Fruit fly (Drosophila melanogaster) whole organism, embryonic: ENCODE measurements around the gene Nnp-1.
A peak's percentile ranks its signal among the peaks of the same experiment; 100 is the strongest.

Experiments used
- BEAF-32 ChIP-seq: fragments of 200-800 bp; sonication (Bioruptor generic); optimal IDR thresholded peaks from 3 replicates; lab custom pipeline; 2017; ENCODE audit warnings: missing biosample characterization, missing genetic modification characterization, mild to moderate bottlenecking, moderate library complexity, missing genetic modification reagents
- CG10267 ChIP-seq: fragments of 200-800 bp; sonication (Bioruptor generic); optimal IDR thresholded peaks from 2 replicates; lab custom pipeline; 2018; ENCODE audit warnings: missing biosample characterization, mild to moderate bottlenecking, missing genetic modification characterization, moderate library complexity
- CG11085 ChIP-seq: fragments of 200-800 bp; sonication (Bioruptor generic); IDR thresholded peaks from 2 replicates; pipeline ENCODE4 v1.3.6; 2022; ENCODE audit warnings: missing biosample characterization, missing genetic modification characterization
- CG12391 ChIP-seq: fragments of 200-800 bp; sonication (Bioruptor generic); optimal IDR thresholded peaks from 3 replicates; lab custom pipeline; 2018; ENCODE audit warnings: missing biosample characterization, mild to moderate bottlenecking, missing genetic modification characterization, moderate library complexity
- CG13424 ChIP-seq: fragments of 200-800 bp; sonication (Bioruptor generic); optimal IDR thresholded peaks from 2 replicates; lab custom pipeline; 2019; ENCODE audit warnings: missing biosample characterization, mild to moderate bottlenecking, missing genetic modification characterization, moderate library complexity
- CG15011 ChIP-seq: fragments of 200-800 bp; sonication (Bioruptor generic); optimal IDR thresholded peaks from 3 replicates; lab custom pipeline; 2018; ENCODE audit warnings: missing biosample characterization, mild to moderate bottlenecking, missing genetic modification characterization
- CG15514 ChIP-seq: fragments of 200-800 bp; sonication (Bioruptor generic); optimal IDR thresholded peaks from 3 replicates; lab custom pipeline; 2017; ENCODE audit warnings: missing biosample characterization, missing genetic modification characterization, mild to moderate bottlenecking, moderate library complexity, missing genetic modification reagents
- CG17186 ChIP-seq: fragments of 200-800 bp; sonication (Bioruptor generic); optimal IDR thresholded peaks from 3 replicates; lab custom pipeline; 2017; ENCODE audit warnings: missing biosample characterization, missing genetic modification reagents, missing genetic modification characterization
- CG17829 ChIP-seq: fragments of 200-800 bp; optimal IDR thresholded peaks from 2 replicates; lab custom pipeline; 2019; ENCODE audit warnings: missing biosample characterization, mild to moderate bottlenecking, missing genetic modification characterization, moderate library complexity
- CG18262 ChIP-seq: fragments of 200-800 bp; optimal IDR thresholded peaks from 3 replicates; lab custom pipeline; 2019; ENCODE audit warnings: missing biosample characterization, mild to moderate bottlenecking, missing genetic modification characterization, moderate library complexity
- CG2116 ChIP-seq: fragments of 200-800 bp; sonication (Bioruptor generic); optimal IDR thresholded peaks from 3 replicates; lab custom pipeline; 2018; ENCODE audit warnings: missing biosample characterization, mild to moderate bottlenecking, missing genetic modification characterization
- CG2875 ChIP-seq: fragments of 200-800 bp; sonication (Bioruptor generic); optimal IDR thresholded peaks from 2 replicates; lab custom pipeline; 2017; ENCODE audit warnings: missing biosample characterization, mild to moderate bottlenecking, missing genetic modification characterization, missing genetic modification reagents
- CG30020 ChIP-seq: fragments of 200-800 bp; optimal IDR thresholded peaks from 2 replicates; lab custom pipeline; 2019; ENCODE audit warnings: missing biosample characterization, mild to moderate bottlenecking, missing genetic modification characterization, moderate library complexity
- CG30431 ChIP-seq: fragments of 200-800 bp; sonication (Bioruptor generic); optimal IDR thresholded peaks from 2 replicates; lab custom pipeline; 2017; ENCODE audit warnings: missing biosample characterization, missing genetic modification characterization
- CG4617 ChIP-seq: fragments of 200-800 bp; sonication (Bioruptor generic); optimal IDR thresholded peaks from 3 replicates; lab custom pipeline; 2016; ENCODE audit warnings: missing biosample characterization, missing genetic modification characterization, borderline replicate concordance
- CG4730 ChIP-seq: fragments of 200-800 bp; sonication (Bioruptor generic); IDR thresholded peaks from 2 replicates; pipeline ENCODE4 v1.3.6; 2022; ENCODE audit warnings: missing biosample characterization, missing genetic modification characterization
- CG4820 ChIP-seq: fragments of 200-800 bp; sonication (Bioruptor generic); optimal IDR thresholded peaks from 3 replicates; lab custom pipeline; 2016; ENCODE audit warnings: missing biosample characterization, missing genetic modification characterization
- CG8290 ChIP-seq, 3 experiments: fragments of 200-800 bp; sonication (Bioruptor generic); optimal IDR thresholded peaks; 2 replicates each; lab custom pipeline; 2016 to 2019; ENCODE audit warnings: missing biosample characterization in 3 of 3, missing genetic modification characterization in 3 of 3, mild to moderate bottlenecking in 2 of 3, moderate library complexity in 1 of 3
- Doc3 ChIP-seq: fragments of 200-800 bp; sonication (Bioruptor generic); IDR thresholded peaks from 3 replicates; pipeline ENCODE4 v1.3.6; 2022; ENCODE audit warnings: missing biosample characterization, missing genetic modification characterization; ENCODE audit not compliant: partially characterized antibody
- Dp ChIP-seq: fragments of 200-800 bp; sonication (Bioruptor generic); optimal IDR thresholded peaks from 2 replicates; lab custom pipeline; 2018; ENCODE audit warnings: missing biosample characterization, mild to moderate bottlenecking, missing genetic modification characterization, moderate library complexity
- MTF-1 ChIP-seq: fragments of 200-800 bp; sonication (Bioruptor generic); optimal IDR thresholded peaks from 2 replicates; lab custom pipeline; 2018; ENCODE audit warnings: missing biosample characterization, mild to moderate bottlenecking, missing genetic modification characterization, borderline replicate concordance
- Max ChIP-seq: fragments of 200-800 bp; sonication (Bioruptor generic); optimal IDR thresholded peaks from 2 replicates; lab custom pipeline; 2016; ENCODE audit warnings: missing biosample characterization, mild to moderate bottlenecking, missing genetic modification characterization
- Meics ChIP-seq: fragments of 200-800 bp; sonication (Bioruptor generic); optimal IDR thresholded peaks from 2 replicates; lab custom pipeline; 2017; ENCODE audit warnings: missing biosample characterization, mild to moderate bottlenecking, missing genetic modification characterization
- NC2β ChIP-seq: fragments of 200-800 bp; sonication (Bioruptor generic); optimal IDR thresholded peaks from 2 replicates; lab custom pipeline; 2016; ENCODE audit warnings: missing biosample characterization, missing genetic modification characterization
- PHDP ChIP-seq: fragments of 200-800 bp; sonication (Bioruptor generic); optimal IDR thresholded peaks from 3 replicates; lab custom pipeline; 2018; ENCODE audit warnings: missing biosample characterization, mild to moderate bottlenecking, missing genetic modification characterization, moderate library complexity
- Pdp1 ChIP-seq, 2 experiments: fragments of 200-800 bp; sonication (Bioruptor generic); optimal IDR thresholded peaks; 3 replicates each; lab custom pipeline; 2016; ENCODE audit warnings: missing biosample characterization in 2 of 2, missing genetic modification characterization in 2 of 2, mild to moderate bottlenecking in 1 of 2, moderate library complexity in 1 of 2
- Rfx ChIP-seq: fragments of 200-800 bp; sonication (Bioruptor generic); IDR thresholded peaks from 2 replicates; pipeline ENCODE4 v1.3.6; 2022; ENCODE audit warnings: missing biosample characterization, missing genetic modification characterization
- Six4 ChIP-seq: fragments of 200-800 bp; sonication (Bioruptor generic); optimal IDR thresholded peaks from 2 replicates; lab custom pipeline; 2016; ENCODE audit warnings: missing biosample characterization, missing genetic modification characterization
- Xbp1 ChIP-seq: fragments of 200-800 bp; sonication (Bioruptor generic); optimal IDR thresholded peaks from 3 replicates; lab custom pipeline; 2016; ENCODE audit warnings: missing biosample characterization, mild to moderate bottlenecking, missing genetic modification characterization
- YL-1 ChIP-seq: fragments of 200-800 bp; sonication (Bioruptor generic); optimal IDR thresholded peaks from 3 replicates; lab custom pipeline; 2017; ENCODE audit warnings: missing biosample characterization, mild to moderate bottlenecking, missing genetic modification characterization
- ab ChIP-seq: fragments of 200-800 bp; sonication (Bioruptor generic); optimal IDR thresholded peaks from 2 replicates; lab custom pipeline; 2016; ENCODE audit warnings: missing biosample characterization, missing genetic modification characterization
- bcd ChIP-seq: fragments of 200-800 bp; sonication (Bioruptor generic); optimal IDR thresholded peaks from 2 replicates; lab custom pipeline; 2017; ENCODE audit warnings: missing biosample characterization, mild to moderate bottlenecking, missing genetic modification characterization
- fu2 ChIP-seq: fragments of 200-800 bp; sonication (Bioruptor generic); optimal IDR thresholded peaks from 2 replicates; lab custom pipeline; 2016; ENCODE audit warnings: missing biosample characterization, missing genetic modification characterization
- gem ChIP-seq: fragments of 200-800 bp; sonication (Bioruptor generic); optimal IDR thresholded peaks from 2 replicates; lab custom pipeline; 2019; ENCODE audit warnings: missing biosample characterization, mild to moderate bottlenecking, missing genetic modification characterization, moderate library complexity
- hbn ChIP-seq: fragments of 200-800 bp; sonication (Bioruptor generic); IDR thresholded peaks from 2 replicates; pipeline ENCODE4 v1.3.6; 2022; ENCODE audit warnings: missing biosample characterization, missing genetic modification characterization; ENCODE audit not compliant: partially characterized antibody
- lilli ChIP-seq: fragments of 200-800 bp; sonication (Bioruptor generic); optimal IDR thresholded peaks from 3 replicates; lab custom pipeline; 2016; ENCODE audit warnings: missing biosample characterization, missing genetic modification characterization
- onecut ChIP-seq: fragments of 200-800 bp; sonication (Bioruptor generic); IDR thresholded peaks from 2 replicates; pipeline ENCODE4 v1.3.6; 2022; ENCODE audit warnings: missing biosample characterization, missing genetic modification characterization
- p53 ChIP-seq: fragments of 200-800 bp; sonication (Bioruptor generic); optimal IDR thresholded peaks from 2 replicates; lab custom pipeline; 2016; ENCODE audit warnings: missing biosample characterization, missing genetic modification characterization
- pita ChIP-seq: fragments of 200-800 bp; sonication (Bioruptor generic); optimal IDR thresholded peaks from 2 replicates; lab custom pipeline; 2017; ENCODE audit warnings: missing biosample characterization, mild to moderate bottlenecking, missing genetic modification characterization
- row ChIP-seq: fragments of 200-800 bp; sonication (Bioruptor generic); IDR thresholded peaks from 3 replicates; pipeline ENCODE4 v1.3.6; 2022; ENCODE audit warnings: missing biosample characterization, missing genetic modification characterization
- run ChIP-seq: fragments of 200-800 bp; sonication (Bioruptor generic); optimal IDR thresholded peaks from 3 replicates; lab custom pipeline; 2018; ENCODE audit warnings: missing biosample characterization, mild to moderate bottlenecking, missing genetic modification characterization
- sens ChIP-seq: fragments of 200-800 bp; sonication (Bioruptor generic); peaks from one replicate; lab custom pipeline; 2016; ENCODE audit warnings: missing biosample characterization, missing genetic modification characterization
- sisA ChIP-seq: fragments of 200-800 bp; sonication (Bioruptor generic); IDR thresholded peaks from 2 replicates; pipeline ENCODE4 v1.3.6; 2022; ENCODE audit warnings: missing biosample characterization, missing genetic modification characterization
- slbo ChIP-seq: fragments of 200-800 bp; sonication (Bioruptor generic); IDR thresholded peaks from 2 replicates; pipeline ENCODE4 v1.3.6; 2022; ENCODE audit warnings: missing biosample characterization, missing genetic modification characterization
- stwl ChIP-seq: fragments of 200-800 bp; sonication (Bioruptor generic); optimal IDR thresholded peaks from 3 replicates; lab custom pipeline; 2018; ENCODE audit warnings: missing biosample characterization, mild to moderate bottlenecking, missing genetic modification characterization, moderate library complexity
- unc-4 ChIP-seq: fragments of 200-800 bp; sonication (Bioruptor generic); IDR thresholded peaks from 2 replicates; pipeline ENCODE4 v1.3.6; 2022; ENCODE audit warnings: missing biosample characterization, missing genetic modification characterization; ENCODE audit not compliant: partially characterized antibody

Gene Nnp-1

dm6 chr2L:13387255-13387654, 21.3 kb upstream of the Nnp-1 start, which contains the start of the genes Ing5 and CG7099 (continued):
- TF ChIP-seq NC2β (GFP tag; lab: Kevin White, UChicago): peak; percentile 91
- TF ChIP-seq fu2 (GFP tag; lab: Kevin White, UChicago): peak; percentile 82
- peak; percentile 88 for TF ChIP-seq CG2875
- peak; percentile 97 for TF ChIP-seq CG4730 (GFP tag; lab: Robert Waterston, UW)
- peak; percentile 99 for TF ChIP-seq Xbp1 (GFP tag; lab: Kevin White, UChicago)
- peak; percentile 89 for TF ChIP-seq CG17186 (GFP tag; lab: Kevin White, UChicago)
- peak; percentile 36 for TF ChIP-seq p53 (GFP tag; lab: Kevin White, UChicago)

- TF ChIP-seq CG12391 (tag; lab: Kevin White, UChicago): peak; percentile 60
- peak; percentile 24 for TF ChIP-seq lilli (GFP tag; lab: Kevin White, UChicago)
- peak; percentile 50 for TF ChIP-seq gem (tag; lab: Kevin White, UChicago)
- TF ChIP-seq Xbp1 (GFP tag; lab: Kevin White, UChicago): peak; percentile 8
- TF ChIP-seq bcd (GFP tag; lab: Kevin White, UChicago): no peak
- no peak for TF ChIP-seq Max (GFP tag; lab: Kevin White, UChicago)
- TF ChIP-seq Doc3 (GFP tag; lab: Robert Waterston, UW): peak; percentile 39; the same call in 1 of the 3 replicates
- peak; percentile 18 for TF ChIP-seq CG17829 (tag; lab: Kevin White, UChicago)
- TF ChIP-seq CG4617 (GFP tag; lab: Kevin White, UChicago): peak; percentile 31
- TF ChIP-seq CG8290 (GFP tag; optimal IDR thresholded peaks at IDR 0.05; lab: Kevin White, UChicago): peak; percentile 52
- TF ChIP-seq CG8290 (tag; optimal IDR thresholded peaks at IDR 0.05; lab: Kevin White, UChicago): no peak
- TF ChIP-seq CG11085 (GFP tag; lab: Robert Waterston, UW): no peak
- TF ChIP-seq PHDP (tag; lab: Kevin White, UChicago): peak; percentile 38
- TF ChIP-seq CG30431 (GFP tag; lab: Kevin White, UChicago): no peak
- TF ChIP-seq CG4820: peak; percentile 22
- peak; percentile 39 for TF ChIP-seq CG10267
- TF ChIP-seq sisA (GFP tag; lab: Robert Waterston, UW): no peak
- no peak for TF ChIP-seq hbn (GFP tag; lab: Robert Waterston, UW)
- peak; percentile 46; the same call in 1 of the 2 replicates for TF ChIP-seq slbo (GFP tag; lab: Robert Waterston, UW)
- TF ChIP-seq Rfx (GFP tag; lab: Robert Waterston, UW): peak; percentile 14; the same call in 1 of the 2 replicates
- TF ChIP-seq MTF-1: no peak
- TF ChIP-seq pita (GFP tag; lab: Kevin White, UChicago): no peak
- TF ChIP-seq ab: no peak
- peak; percentile 7 for TF ChIP-seq CG18262
- TF ChIP-seq Dp (GFP tag; lab: Kevin White, UChicago): peak; percentile 77
- TF ChIP-seq row (GFP tag; lab: Robert Waterston, UW): peak; percentile 62
- peak in 1 of 2 experiments; percentile 36 for TF ChIP-seq Pdp1 (GFP tag; optimal IDR thresholded peaks at IDR 0.05; lab: Kevin White, UChicago)
- TF ChIP-seq onecut (GFP tag; lab: Robert Waterston, UW): peak; percentile 99
- peak; percentile 32 for TF ChIP-seq sens
- TF ChIP-seq BEAF-32 (GFP tag; lab: Kevin White, UChicago): peak; percentile 45
- TF ChIP-seq Six4: no peak
- TF ChIP-seq unc-4 (GFP tag; lab: Robert Waterston, UW): peak; percentile 50; the same call in 1 of the 2 replicates
- peak; percentile 50 for TF ChIP-seq stwl (tag; lab: Kevin White, UChicago)
- no peak for TF ChIP-seq CG15011
- no peak for TF ChIP-seq run (tag; lab: Kevin White, UChicago)
- peak; percentile 83 for TF ChIP-seq CG2116
- peak; percentile 55 for TF ChIP-seq CG30020
- no peak for TF ChIP-seq Meics (GFP tag; lab: Kevin White, UChicago)
- TF ChIP-seq CG13424: peak; percentile 31
- peak; percentile 18 for TF ChIP-seq CG15514
- peak; percentile 34 for TF ChIP-seq YL-1
Measured at dm6 chr2L:13382351-13383029, 16.5 kb upstream of the Nnp-1 start, which contains the start of gene loqs. Gene loqs (plus strand): TSS chr2L:13382652.
